Fruit fly (Drosophila melanogaster) whole organism, pupa: ENCODE measurements around the gene CG11843.

Source experiments
- CG13204 ChIP-seq: fragments of 200-800 bp; sonication (Bioruptor generic); optimal IDR thresholded peaks from 2 replicates; lab custom pipeline; 2018; ENCODE audit warnings: missing biosample characterization, mild to moderate bottlenecking, missing genetic modification characterization, moderate library complexity
- CG4496 ChIP-seq: fragments of 200-800 bp; sonication (Bioruptor generic); IDR thresholded peaks from 3 replicates; pipeline ENCODE4 v1.3.6; 2022; ENCODE audit warnings: missing biosample characterization, missing genetic modification characterization
- Ets98B ChIP-seq: fragments of 200-800 bp; sonication (Bioruptor generic); IDR thresholded peaks from 2 replicates; pipeline ENCODE4 v1.3.6; 2022; ENCODE audit warnings: missing biosample characterization, missing genetic modification characterization

DNA sequence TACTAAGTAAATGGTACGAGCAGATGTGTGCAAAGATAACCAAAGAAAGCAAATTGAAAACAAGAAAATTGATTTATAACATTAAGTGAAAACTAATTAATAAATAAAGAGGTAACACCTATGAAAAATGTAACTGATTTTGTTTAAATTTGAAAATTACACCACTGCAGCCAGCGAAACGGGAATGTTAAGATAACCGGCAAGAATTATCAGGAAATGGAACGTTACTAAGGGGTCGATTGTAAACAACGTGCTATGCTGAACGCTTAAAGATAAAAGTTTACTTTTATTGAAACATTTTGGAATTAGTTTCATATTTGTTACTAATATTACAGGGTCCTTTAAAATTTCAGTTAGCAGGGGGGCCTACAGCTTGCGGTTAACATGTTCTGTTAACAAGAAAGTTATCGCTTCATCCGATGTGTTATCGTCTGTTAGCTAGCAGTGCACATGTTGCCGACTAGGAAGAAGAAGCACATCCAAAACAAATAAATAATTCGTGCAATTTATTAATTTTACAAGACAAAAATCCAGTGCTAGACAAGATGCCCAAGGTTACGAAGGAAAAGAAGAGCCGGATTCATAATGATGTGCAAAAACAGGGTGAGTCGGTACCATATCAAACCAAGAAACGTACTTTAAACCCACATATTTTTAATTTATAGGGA is 5.0 kb upstream of the CG11843 start, which contains the start of gene CG11837:
- no peak for TF ChIP-seq CG13204 (GFP tag; lab: Kevin White, UChicago)
- TF ChIP-seq Ets98B (GFP tag; lab: Robert Waterston, UW), result no peak
- TF ChIP-seq CG4496, result no peak
